Worm (Caenorhabditis elegans) whole organism, young adult: Measurements from ENCODE around the gene srab-6.
"Not testable (repeated sequence)": the region's sequence is repeated elsewhere in the genome, so short reads cannot be mapped to it uniquely, and the experiment has no call there.

Experiments used
- C06A6.2 ChIP-seq: fragments of 200-800 bp; sonication (Bioruptor generic); conservative IDR thresholded peaks from 2 replicates; pipeline ENCODE4 v1.3.6; 2022; ENCODE audit warnings: missing genetic modification characterization, missing compliant biosample characterization
- F10E7.11 ChIP-seq: sonication (generic microtip); optimal IDR thresholded peaks from 2 replicates; lab custom pipeline; 2017; ENCODE audit warnings: mild to moderate bottlenecking, missing genetic modification characterization, moderate library complexity, missing compliant biosample characterization
- F37B4.10 ChIP-seq: fragments of 200-800 bp; sonication (Bioruptor generic); IDR thresholded peaks from 2 replicates; pipeline ENCODE4 v1.3.6; 2022; ENCODE audit warnings: missing genetic modification characterization, missing compliant biosample characterization
- F52B5.7 ChIP-seq: sonication (generic microtip); optimal IDR thresholded peaks from 2 replicates; lab custom pipeline; 2016; ENCODE audit warnings: mild to moderate bottlenecking, missing genetic modification characterization, missing compliant biosample characterization
- Y53F4B.3 ChIP-seq: fragments of 200-800 bp; sonication (Bioruptor generic); IDR thresholded peaks from 2 replicates; pipeline ENCODE4 v1.3.6; 2022; ENCODE audit warnings: missing genetic modification reagents, missing genetic modification characterization, missing compliant biosample characterization
- Y53G8AR.9 ChIP-seq: fragments of 200-800 bp; sonication (Bioruptor generic); conservative IDR thresholded peaks from 2 replicates; pipeline ENCODE4 v1.3.6; 2022; ENCODE audit warnings: missing genetic modification reagents, missing genetic modification characterization, missing compliant biosample characterization
- Y67H2A.10 ChIP-seq: fragments of 200-800 bp; sonication (Bioruptor generic); conservative IDR thresholded peaks from 2 replicates; pipeline ENCODE4 v1.3.6; 2022; ENCODE audit warnings: missing genetic modification reagents, missing genetic modification characterization, missing compliant biosample characterization
- Y79H2A.3 ChIP-seq: fragments of 200-800 bp; sonication (Bioruptor generic); conservative IDR thresholded peaks from 2 replicates; pipeline ENCODE4 v1.3.6; 2022; ENCODE audit warnings: missing genetic modification reagents, missing genetic modification characterization, missing compliant biosample characterization
- ama-1 ChIP-seq, 3 experiments: fragments of 150-350 bp in 1 of 3; sonication (generic microtip) in 2 of 3; optimal IDR thresholded peaks; 2 replicates each; lab custom pipeline; 2014 to 2018; ENCODE audit warnings: missing biosample characterization in 2 of 3, missing genetic modification characterization in 2 of 3, missing genetic modification reagents in 2 of 3
- athp-1 ChIP-seq: sonication (generic microtip); optimal IDR thresholded peaks from 2 replicates; lab custom pipeline; 2017; ENCODE audit warnings: mild to moderate bottlenecking, missing genetic modification characterization, missing compliant biosample characterization
- attf-3 ChIP-seq: fragments of 200-800 bp; sonication (Bioruptor generic); conservative IDR thresholded peaks from 2 replicates; pipeline ENCODE4 v1.3.6; 2022; ENCODE audit warnings: missing genetic modification reagents, missing genetic modification characterization, missing compliant biosample characterization
- ceh-27 ChIP-seq: fragments of 200-800 bp; sonication (Bioruptor generic); optimal IDR thresholded peaks from 2 replicates; lab custom pipeline; 2018; ENCODE audit warnings: mild to moderate bottlenecking, missing genetic modification characterization, moderate library complexity, missing compliant biosample characterization
- ceh-58 ChIP-seq: fragments of 200-800 bp; sonication (Bioruptor generic); IDR thresholded peaks from 2 replicates; pipeline ENCODE4 v1.3.6; 2022; ENCODE audit warnings: missing genetic modification characterization, missing compliant biosample characterization
- egl-18 ChIP-seq: fragments of 200-800 bp; sonication (Bioruptor generic); IDR thresholded peaks from 2 replicates; pipeline ENCODE4 v1.3.6; 2022; ENCODE audit warnings: missing genetic modification reagents, missing genetic modification characterization, missing compliant biosample characterization
- ets-4 ChIP-seq: fragments of 200-800 bp; sonication (Bioruptor generic); optimal IDR thresholded peaks from 2 replicates; lab custom pipeline; 2018; ENCODE audit warnings: mild to moderate bottlenecking, missing genetic modification characterization, missing compliant biosample characterization
- fkh-3 ChIP-seq: sonication (generic microtip); optimal IDR thresholded peaks from 2 replicates; lab custom pipeline; 2016; ENCODE audit warnings: mild to moderate bottlenecking, missing genetic modification characterization, missing compliant biosample characterization
- hmg-20 ChIP-seq: fragments of 200-800 bp; sonication (Bioruptor generic); IDR thresholded peaks from 2 replicates; pipeline ENCODE4 v1.3.6; 2022; ENCODE audit warnings: missing genetic modification reagents, missing genetic modification characterization, missing compliant biosample characterization
- let-526 ChIP-seq: fragments of 200-800 bp; sonication (Bioruptor generic); IDR thresholded peaks from 2 replicates; pipeline ENCODE4 v1.3.6; 2022; ENCODE audit warnings: missing genetic modification reagents, missing genetic modification characterization, missing compliant biosample characterization
- let-607 ChIP-seq, 2 experiments: fragments of 200-800 bp in 1 of 2; sonication (Bioruptor generic) in 1 of 2; sonication (generic microtip) in 1 of 2; optimal IDR thresholded peaks; 2 replicates each; lab custom pipeline; 2016 to 2018; ENCODE audit warnings: mild to moderate bottlenecking in 2 of 2, missing compliant biosample characterization in 2 of 2, missing genetic modification characterization in 2 of 2, moderate library complexity in 2 of 2, missing genotype in 1 of 2
- mcd-1 ChIP-seq: fragments of 200-800 bp; sonication (Bioruptor generic); IDR thresholded peaks from 2 replicates; pipeline ENCODE4 v1.3.6; 2022; ENCODE audit warnings: missing genetic modification reagents, missing genetic modification characterization, missing compliant biosample characterization
- nhr-27 ChIP-seq: fragments of 200-800 bp; sonication (Bioruptor generic); optimal IDR thresholded peaks from 2 replicates; lab custom pipeline; 2018; ENCODE audit warnings: mild to moderate bottlenecking, missing genetic modification characterization, moderate library complexity, missing compliant biosample characterization
- repo-1 ChIP-seq: sonication (generic microtip); optimal IDR thresholded peaks from 2 replicates; lab custom pipeline; 2017; ENCODE audit warnings: mild to moderate bottlenecking, missing genetic modification characterization, missing compliant biosample characterization
- snpc-1.1 ChIP-seq: sonication (generic microtip); optimal IDR thresholded peaks from 2 replicates; lab custom pipeline; 2017; ENCODE audit warnings: missing genetic modification characterization, mild to moderate bottlenecking, missing compliant biosample characterization, antibody characterized with exemption, moderate library complexity, missing genotype, missing genetic modification reagents; ENCODE audit not compliant: insufficient read depth
- snpc-4 ChIP-seq, 5 experiments: fragments of 150-350 bp in 1 of 5; sonication (generic microtip) in 4 of 5; optimal IDR thresholded peaks; 2 replicates each; lab custom pipeline; 2014 to 2018; ENCODE audit warnings: missing genetic modification characterization in 5 of 5, missing biosample characterization in 3 of 5, antibody characterized with exemption in 2 of 5, mild to moderate bottlenecking in 2 of 5, missing compliant biosample characterization in 2 of 5, missing genotype in 2 of 5, moderate library complexity in 2 of 5, missing genetic modification reagents in 1 of 5
- sptf-2 ChIP-seq: fragments of 200-800 bp; sonication (Bioruptor generic); optimal IDR thresholded peaks from 2 replicates; lab custom pipeline; 2018; ENCODE audit warnings: mild to moderate bottlenecking, missing genetic modification characterization, missing compliant biosample characterization
- tbp1 ChIP-seq: fragments of 200-800 bp; sonication (Bioruptor generic); optimal IDR thresholded peaks from 2 replicates; lab custom pipeline; 2018; ENCODE audit warnings: mild to moderate bottlenecking, missing genetic modification characterization, missing compliant biosample characterization
- tlf-1 ChIP-seq: fragments of 200-800 bp; sonication (Bioruptor generic); optimal IDR thresholded peaks from 2 replicates; lab custom pipeline; 2018; ENCODE audit warnings: mild to moderate bottlenecking, missing genetic modification characterization, missing compliant biosample characterization
- ztf-22 ChIP-seq: fragments of 200-800 bp; sonication (Bioruptor generic); optimal IDR thresholded peaks from 2 replicates; lab custom pipeline; 2018; ENCODE audit warnings: mild to moderate bottlenecking, missing genetic modification characterization, moderate library complexity, missing compliant biosample characterization
- ztf-25 ChIP-seq: fragments of 200-800 bp; sonication (Bioruptor generic); IDR thresholded peaks from 2 replicates; pipeline ENCODE4 v1.3.6; 2022; ENCODE audit warnings: missing genetic modification reagents, missing genetic modification characterization, missing compliant biosample characterization
- ztf-28 ChIP-seq: fragments of 200-800 bp; sonication (Bioruptor generic); IDR thresholded peaks from 2 replicates; pipeline ENCODE4 v1.3.6; 2022; ENCODE audit warnings: missing genetic modification reagents, missing genetic modification characterization, missing compliant biosample characterization
- ztf-6 ChIP-seq: fragments of 200-800 bp; sonication (Bioruptor generic); IDR thresholded peaks from 2 replicates; pipeline ENCODE4 v1.3.6; 2022; ENCODE audit warnings: missing genetic modification reagents, missing genetic modification characterization, missing compliant biosample characterization

Gene srab-6

ce11 chrV:3107450-3107849 is 44.3 kb downstream of the srab-6 start, which contains the start of gene str-68:
TSS of gene str-68 (minus strand) at chrV:3107550.
- no peak for TF ChIP-seq F37B4.10
- no peak for TF ChIP-seq tbp1 (GFP tag; lab: Kevin White, UChicago)
- no peak for TF ChIP-seq hmg-20 (GFP tag; lab: Robert Waterston, UW)
- no peak for TF ChIP-seq fkh-3 (tag; lab: Kevin White, UChicago)
- TF ChIP-seq sptf-2 (GFP tag; lab: Kevin White, UChicago): no peak
- no peak for TF ChIP-seq ama-1 (optimal IDR thresholded peaks at IDR 0.05; lab: Kevin White, UChicago)
- TF ChIP-seq ama-1 (GFP tag; optimal IDR thresholded peaks at IDR 0.05; lab: Kevin White, UChicago): no peak
- no peak for TF ChIP-seq nhr-27 (tag; lab: Kevin White, UChicago)
- TF ChIP-seq Y53G8AR.9 (GFP tag; lab: Robert Waterston, UW): no peak
- TF ChIP-seq ztf-6: no peak
- no peak for TF ChIP-seq tlf-1 (GFP tag; lab: Kevin White, UChicago)
- no peak for TF ChIP-seq ets-4 (GFP tag; lab: Kevin White, UChicago)

ce11 chrV:3106785-3107184 is 45.0 kb downstream of the srab-6 start:
- TF ChIP-seq snpc-4 (GFP tag; optimal IDR thresholded peaks at IDR 0.05; lab: Kevin White, UChicago) (peak; percentile 21), snpc-4 (tag; optimal IDR thresholded peaks at IDR 0.05; lab: Kevin White, UChicago) (peak in 1 of 4 experiments; percentile 91), ztf-22 (GFP tag; lab: Kevin White, UChicago) (no peak), snpc-1.1 (tag; lab: Kevin White, UChicago) (peak; percentile 63), egl-18 (GFP tag; lab: Robert Waterston, UW) (0 out of 2 replicates have a peak, but pooled peaks have one; percentile 14), F10E7.11 (tag; lab: Kevin White, UChicago) (no peak), sptf-2 (GFP tag; lab: Kevin White, UChicago) (no peak)

ce11 chrV:3105810-3106209 is 46.0 kb downstream of the srab-6 start, which contains the start of gene str-69:
TSS of gene str-69 (minus strand) at chrV:3105910.
- TF ChIP-seq ceh-27 (GFP tag; lab: Kevin White, UChicago): no peak
- no peak for TF ChIP-seq F52B5.7 (tag; lab: Kevin White, UChicago)

ce11 chrV:3104134-3104533 is 47.6 kb downstream of the srab-6 start, which contains the start of gene str-66:
TSS of gene str-66 (minus strand) at chrV:3104234.
- TF ChIP-seq F52B5.7 (tag; lab: Kevin White, UChicago) (no peak), athp-1 (tag; lab: Kevin White, UChicago) (no peak), C06A6.2 (GFP tag; lab: Robert Waterston, UW) (no peak), let-607 (tag; optimal IDR thresholded peaks at IDR 0.05; lab: Kevin White, UChicago) (no peak), ztf-25 (GFP tag; lab: Robert Waterston, UW) (no peak), Y79H2A.3 (GFP tag; lab: Robert Waterston, UW) (no peak), Y67H2A.10 (no peak), mcd-1 (no peak), repo-1 (no peak), attf-3 (GFP tag; lab: Robert Waterston, UW) (no peak), Y53F4B.3 (GFP tag; lab: Robert Waterston, UW) (no peak), let-526 (GFP tag; lab: Robert Waterston, UW) (no peak)

- TF ChIP-seq ztf-28 (GFP tag; lab: Robert Waterston, UW); Y67H2A.10; ceh-58 (GFP tag; lab: Robert Waterston, UW): not testable (repeated sequence)
These were observed 49.7 kb downstream of the srab-6 start, which contains the start of gene Y73C8C.4 for ce11 chrV:3102049-3102448. TSS of gene Y73C8C.4 (minus strand) at chrV:3102149.
